Worm (Caenorhabditis elegans): Measurements from ENCODE around the gene mre-11.

DNA sequence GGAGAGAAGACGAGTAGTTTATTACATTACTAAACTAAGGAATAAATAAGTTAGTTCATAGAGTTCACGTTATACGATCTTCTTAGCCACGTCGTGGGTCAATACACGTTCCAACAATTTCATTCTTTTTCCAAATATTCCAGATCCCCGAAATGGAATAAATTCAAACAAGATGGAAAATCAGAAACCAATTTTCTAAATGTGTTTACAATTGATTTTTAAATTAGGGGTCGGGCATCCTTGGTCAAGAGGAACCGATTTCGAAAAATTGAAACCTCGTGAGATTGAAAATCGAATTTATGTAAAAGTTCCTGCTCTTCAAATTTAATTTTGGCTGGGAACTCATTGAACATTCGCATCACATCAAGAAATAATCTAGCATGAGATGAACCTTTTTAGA is 51.9 kb downstream of the mre-11 start:
- TF ChIP-seq hmbx-1 (tag; optimal IDR thresholded peaks at IDR 0.05) = no peak
- TF ChIP-seq ets-7 (tag; optimal IDR thresholded peaks at IDR 0.05) = no peak
- TF ChIP-seq ama-1 (optimal IDR thresholded peaks at IDR 0.05) = no peak
- TF ChIP-seq scrt-1 (GFP tag; IDR thresholded peaks at IDR 0.05) = no peak
- TF ChIP-seq ceh-36 (tag; optimal IDR thresholded peaks at IDR 0.05) = no peak
